Fruit fly (Drosophila melanogaster) whole organism, pupa: ENCODE measurements around the gene CG11670.
A peak's percentile ranks its signal among the peaks of the same experiment; 100 is the strongest.

Source experiments
- CG10348 ChIP-seq: fragments of 200-800 bp; sonication (Bioruptor generic); IDR thresholded peaks from 2 replicates; pipeline ENCODE4 v1.3.6; 2022; ENCODE audit warnings: missing biosample characterization, missing genetic modification characterization
- CG12605 ChIP-seq: fragments of 200-800 bp; sonication (Bioruptor generic); IDR thresholded peaks from 2 replicates; pipeline ENCODE4 v1.3.6; 2022; ENCODE audit warnings: missing biosample characterization, missing genetic modification characterization
- CG13204 ChIP-seq: fragments of 200-800 bp; sonication (Bioruptor generic); optimal IDR thresholded peaks from 2 replicates; lab custom pipeline; 2018; ENCODE audit warnings: missing biosample characterization, mild to moderate bottlenecking, missing genetic modification characterization, moderate library complexity
- CG14655 ChIP-seq: fragments of 200-800 bp; sonication (Bioruptor generic); optimal IDR thresholded peaks from 3 replicates; lab custom pipeline; 2017; ENCODE audit warnings: mild to moderate bottlenecking, missing biosample characterization, missing genetic modification reagents, missing genetic modification characterization
- CG15710 ChIP-seq: fragments of 200-800 bp; sonication (Bioruptor generic); optimal IDR thresholded peaks from 2 replicates; lab custom pipeline; 2018; ENCODE audit warnings: missing biosample characterization, mild to moderate bottlenecking, missing genetic modification characterization, moderate library complexity
- CG17806 ChIP-seq: fragments of 200-800 bp; sonication (Bioruptor generic); optimal IDR thresholded peaks from 2 replicates; lab custom pipeline; 2018; ENCODE audit warnings: missing biosample characterization, mild to moderate bottlenecking, missing genetic modification characterization, moderate library complexity
- CG32121 ChIP-seq: fragments of 200-800 bp; sonication (Bioruptor generic); IDR thresholded peaks from 2 replicates; pipeline ENCODE4 v1.3.6; 2022; ENCODE audit warnings: missing biosample characterization, missing genetic modification characterization
- CG34367 ChIP-seq: fragments of 200-800 bp; sonication (Bioruptor generic); optimal IDR thresholded peaks from 2 replicates; lab custom pipeline; 2018; ENCODE audit warnings: missing biosample characterization, mild to moderate bottlenecking, missing genetic modification characterization
- CG4496 ChIP-seq: fragments of 200-800 bp; sonication (Bioruptor generic); IDR thresholded peaks from 3 replicates; pipeline ENCODE4 v1.3.6; 2022; ENCODE audit warnings: missing biosample characterization, missing genetic modification characterization
- CG8159 ChIP-seq: fragments of 200-800 bp; sonication (Bioruptor generic); optimal IDR thresholded peaks from 3 replicates; lab custom pipeline; 2018; ENCODE audit warnings: missing biosample characterization, mild to moderate bottlenecking, missing genetic modification characterization, moderate library complexity
- CG8301 ChIP-seq: fragments of 200-800 bp; sonication (Bioruptor generic); optimal IDR thresholded peaks from 2 replicates; lab custom pipeline; 2018; ENCODE audit warnings: missing biosample characterization, mild to moderate bottlenecking, missing genetic modification characterization
- CG9948 ChIP-seq: fragments of 200-800 bp; sonication (Bioruptor generic); optimal IDR thresholded peaks from 2 replicates; lab custom pipeline; 2018; ENCODE audit warnings: missing biosample characterization, mild to moderate bottlenecking, missing genetic modification characterization, moderate library complexity
- D1 ChIP-seq: fragments of 200-800 bp; sonication (Bioruptor generic); optimal IDR thresholded peaks from 2 replicates; lab custom pipeline; 2018; ENCODE audit warnings: missing biosample characterization, mild to moderate bottlenecking, missing genetic modification characterization, moderate library complexity
- EcR ChIP-seq: fragments of 200-800 bp; sonication (Bioruptor generic); optimal IDR thresholded peaks from 3 replicates; lab custom pipeline; 2019; ENCODE audit warnings: missing biosample characterization, missing genetic modification characterization, mild to moderate bottlenecking, moderate library complexity, missing genetic modification reagents
- Ets98B ChIP-seq: fragments of 200-800 bp; sonication (Bioruptor generic); IDR thresholded peaks from 2 replicates; pipeline ENCODE4 v1.3.6; 2022; ENCODE audit warnings: missing biosample characterization, missing genetic modification characterization
- Pif1A ChIP-seq: fragments of 200-800 bp; sonication (Bioruptor generic); optimal IDR thresholded peaks from 3 replicates; lab custom pipeline; 2016; ENCODE audit warnings: missing biosample characterization, missing genetic modification characterization
- Pif1B ChIP-seq: fragments of 200-800 bp; sonication (Bioruptor generic); optimal IDR thresholded peaks from 3 replicates; lab custom pipeline; 2016; ENCODE audit warnings: missing biosample characterization, missing genetic modification characterization
- Snoo ChIP-seq: fragments of 200-800 bp; sonication (Bioruptor generic); optimal IDR thresholded peaks from 3 replicates; lab custom pipeline; 2017; ENCODE audit warnings: missing biosample characterization, mild to moderate bottlenecking, missing genetic modification characterization, inconsistent platforms
- fd96Ca ChIP-seq: fragments of 200-800 bp; sonication (Bioruptor generic); IDR thresholded peaks from 3 replicates; pipeline ENCODE4 v1.3.6; 2022; ENCODE audit warnings: missing biosample characterization, missing genetic modification characterization
- gl ChIP-seq: fragments of 200-800 bp; sonication (Bioruptor generic); optimal IDR thresholded peaks from 2 replicates; lab custom pipeline; 2018; ENCODE audit warnings: missing biosample characterization, mild to moderate bottlenecking, missing genetic modification characterization
- rn ChIP-seq: fragments of 200-800 bp; sonication (Bioruptor generic); IDR thresholded peaks from 2 replicates; pipeline ENCODE4 v1.3.6; 2022; ENCODE audit warnings: missing biosample characterization, missing genetic modification characterization

CG11670 gene

DNA sequence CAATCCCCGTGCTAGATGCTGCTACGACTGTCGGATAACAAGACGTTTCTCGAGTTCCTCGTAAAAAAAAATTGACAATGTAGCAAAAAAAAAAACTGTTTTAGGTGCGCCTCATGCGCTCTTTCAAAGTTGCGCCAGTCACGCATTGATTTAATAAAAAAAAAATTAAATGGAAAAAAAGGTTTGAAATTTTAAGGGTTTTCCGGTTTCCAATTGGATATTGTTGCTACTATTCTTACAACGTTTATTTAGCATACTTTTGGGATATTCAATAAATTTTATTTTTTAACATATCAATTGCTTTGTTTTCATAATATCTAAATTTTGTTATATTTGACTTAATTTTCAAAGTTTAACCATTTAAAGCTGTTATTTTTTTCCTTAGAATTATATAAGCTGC lies 14.7 kb downstream of the CG11670 start:
- TF ChIP-seq CG15710 (tag; lab: Kevin White, UChicago), result no peak
- no peak for TF ChIP-seq CG12605
- TF ChIP-seq CG8159, result no peak
- no peak for TF ChIP-seq CG34367 (tag; lab: Kevin White, UChicago)
- TF ChIP-seq gl, result no peak
- no peak for TF ChIP-seq CG8301
- TF ChIP-seq CG9948 (tag; lab: Kevin White, UChicago), result no peak
- no peak for TF ChIP-seq CG14655 (GFP tag; lab: Kevin White, UChicago)
- no peak for TF ChIP-seq CG17806
- TF ChIP-seq Pif1B (GFP tag; lab: Kevin White, UChicago), result no peak
- no peak for TF ChIP-seq Pif1A
- no peak for TF ChIP-seq CG13204
- no peak for TF ChIP-seq Ets98B
- TF ChIP-seq fd96Ca (GFP tag; lab: Robert Waterston, UW), result no peak
- TF ChIP-seq rn (GFP tag; lab: Robert Waterston, UW), result no peak

DNA sequence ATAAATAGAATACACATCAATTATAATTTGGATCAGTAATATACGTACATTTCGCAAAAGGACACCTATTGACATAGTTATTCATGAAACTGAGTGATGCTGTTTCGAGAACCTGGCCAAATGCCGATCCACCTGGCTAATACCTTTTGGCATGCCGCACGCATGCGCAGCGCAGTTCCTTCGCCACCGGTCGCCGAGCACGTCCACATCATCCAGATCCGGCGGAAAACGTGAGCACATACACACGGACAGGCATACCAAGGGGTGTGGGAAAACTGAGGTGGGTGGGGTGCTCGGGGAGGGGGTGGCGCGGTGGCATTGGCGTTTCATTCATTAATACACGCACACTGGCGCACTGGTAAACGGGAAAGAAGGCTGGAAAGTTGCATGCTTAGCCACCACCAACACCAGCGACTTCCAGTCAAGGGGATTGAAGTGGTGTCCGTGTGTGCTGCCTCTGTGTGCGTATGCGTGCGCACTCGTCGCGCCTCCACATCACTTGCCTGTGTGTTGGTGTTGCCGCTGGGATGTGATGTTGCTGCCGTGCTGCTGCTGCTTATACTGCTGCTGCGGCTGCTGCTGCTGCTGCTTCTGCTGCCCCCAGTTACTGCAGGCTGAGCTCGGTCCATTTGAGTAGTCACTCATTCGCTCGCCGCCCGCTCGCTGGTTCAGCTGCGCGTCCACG lies 15.4 kb downstream of the CG11670 start, which contains the start of gene sim:
Gene sim, plus strand, starts transcription at position 635 of the 685 bp plus-strand sequence.
- peak; percentile 47 for TF ChIP-seq CG13204
- TF ChIP-seq fd96Ca (GFP tag; lab: Robert Waterston, UW), result 0 out of 3 replicates have a peak, but pooled peaks have one; percentile 35
- no peak for TF ChIP-seq CG12605

DNA sequence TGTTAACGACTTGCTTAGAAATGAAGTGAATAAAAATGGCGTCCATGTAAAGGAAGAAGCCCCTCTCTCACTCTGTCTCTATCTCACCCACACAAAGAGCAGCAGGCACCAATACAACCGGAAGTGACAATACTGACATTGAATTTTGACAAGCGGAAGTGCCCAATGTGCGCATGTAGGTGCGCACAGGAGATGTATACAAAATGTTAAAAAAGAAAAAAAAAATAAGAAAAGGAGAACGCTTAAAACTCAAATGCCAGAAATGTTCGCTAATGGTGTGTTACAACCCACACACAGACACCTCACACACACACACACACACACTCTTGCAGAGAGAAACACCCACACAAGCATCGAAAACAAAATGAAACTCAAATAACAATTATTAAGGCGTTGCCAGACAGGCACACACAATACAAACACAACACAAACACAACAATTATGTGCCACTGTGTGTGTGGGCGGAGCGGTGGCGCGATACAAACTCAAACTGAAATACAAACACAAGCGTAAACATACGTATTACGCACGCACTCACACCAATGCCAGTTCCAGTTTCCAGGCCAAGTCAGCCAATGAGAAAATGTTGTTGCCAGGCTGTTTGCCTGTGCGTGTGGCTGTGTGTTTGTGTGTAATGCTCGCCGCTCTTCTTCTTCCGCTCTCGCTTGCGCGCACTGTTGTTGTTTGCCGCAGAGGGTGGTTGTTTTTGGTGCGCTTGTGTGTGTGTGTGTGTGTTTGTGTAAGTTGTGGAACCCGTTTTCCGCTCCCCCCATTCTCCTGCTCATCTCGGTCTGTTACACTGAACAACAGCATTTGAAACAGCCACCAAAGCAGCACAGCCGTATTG lies 22.1 kb downstream of the CG11670 start:
- no peak for TF ChIP-seq CG13204
- no peak for TF ChIP-seq Pif1A
- TF ChIP-seq fd96Ca (GFP tag; lab: Robert Waterston, UW), result peak; percentile 40; the same call in 1 of the 3 replicates
- TF ChIP-seq CG10348 (GFP tag; lab: Robert Waterston, UW), result no peak
- TF ChIP-seq Ets98B, result no peak

DNA sequence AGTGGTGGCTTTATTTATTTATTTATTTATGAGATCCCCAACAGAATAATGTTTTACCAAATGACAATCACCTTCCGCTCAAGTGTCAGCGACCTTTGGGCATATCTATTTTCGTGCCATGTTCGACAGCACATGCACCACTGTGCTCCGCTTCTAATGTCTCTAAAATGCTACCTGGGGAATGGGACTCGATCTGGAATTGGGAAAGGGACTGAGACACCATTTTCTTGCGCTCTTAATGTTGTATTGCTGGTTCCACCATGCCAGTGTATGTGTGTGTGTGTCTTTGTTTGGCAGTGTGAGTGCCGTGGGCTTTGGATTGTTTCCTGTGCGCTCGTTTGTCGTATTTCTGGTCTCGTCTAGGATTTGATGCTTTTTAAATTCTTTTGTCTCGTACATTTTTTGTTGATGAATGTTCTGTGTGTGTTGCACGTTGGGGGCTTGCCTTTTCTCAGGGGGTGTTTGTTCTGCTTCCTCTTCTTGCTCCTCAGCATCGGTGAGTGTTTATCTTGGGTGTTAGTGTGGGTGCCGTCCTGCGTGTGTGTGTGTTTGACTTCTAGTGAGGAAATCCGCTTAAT lies 23.4 kb downstream of the CG11670 start:
- TF ChIP-seq Snoo (tag; lab: Kevin White, UChicago) (no peak), CG17806 (no peak), gl (no peak), CG10348 (GFP tag; lab: Robert Waterston, UW) (no peak), EcR (GFP tag; lab: Kevin White, UChicago) (no peak), CG34367 (tag; lab: Kevin White, UChicago) (no peak), CG13204 (no peak), CG15710 (tag; lab: Kevin White, UChicago) (no peak), Pif1A (no peak), CG8159 (no peak), CG8301 (no peak), D1 (no peak), CG12605 (no peak), CG9948 (tag; lab: Kevin White, UChicago) (no peak), CG14655 (GFP tag; lab: Kevin White, UChicago) (no peak), CG32121 (no peak), rn (GFP tag; lab: Robert Waterston, UW) (no peak)

DNA sequence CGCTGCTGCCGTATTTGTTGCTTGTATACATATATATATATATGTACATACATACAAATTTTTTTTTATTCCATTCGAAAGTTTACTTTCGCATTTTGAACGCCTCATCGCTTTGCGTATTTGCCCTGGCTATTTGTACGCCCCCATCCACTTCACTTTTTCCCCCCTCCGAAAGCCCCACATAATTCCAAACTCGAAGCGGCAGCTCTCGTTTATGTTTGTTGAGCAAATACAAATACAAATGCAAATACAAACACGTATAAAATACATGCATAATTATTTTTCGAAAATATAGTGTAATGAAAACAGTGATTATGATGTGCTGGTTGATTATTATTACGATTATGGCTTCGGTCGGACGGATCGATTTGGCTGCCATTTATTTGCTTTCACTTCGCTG lies 26.2 kb downstream of the CG11670 start:
- TF ChIP-seq Pif1A (peak; percentile 38), CG9948 (tag; lab: Kevin White, UChicago) (no peak), Snoo (tag; lab: Kevin White, UChicago) (peak; percentile 36), CG14655 (GFP tag; lab: Kevin White, UChicago) (no peak)
- TF ChIP-seq, all 21 proteins: peak for 2

DNA sequence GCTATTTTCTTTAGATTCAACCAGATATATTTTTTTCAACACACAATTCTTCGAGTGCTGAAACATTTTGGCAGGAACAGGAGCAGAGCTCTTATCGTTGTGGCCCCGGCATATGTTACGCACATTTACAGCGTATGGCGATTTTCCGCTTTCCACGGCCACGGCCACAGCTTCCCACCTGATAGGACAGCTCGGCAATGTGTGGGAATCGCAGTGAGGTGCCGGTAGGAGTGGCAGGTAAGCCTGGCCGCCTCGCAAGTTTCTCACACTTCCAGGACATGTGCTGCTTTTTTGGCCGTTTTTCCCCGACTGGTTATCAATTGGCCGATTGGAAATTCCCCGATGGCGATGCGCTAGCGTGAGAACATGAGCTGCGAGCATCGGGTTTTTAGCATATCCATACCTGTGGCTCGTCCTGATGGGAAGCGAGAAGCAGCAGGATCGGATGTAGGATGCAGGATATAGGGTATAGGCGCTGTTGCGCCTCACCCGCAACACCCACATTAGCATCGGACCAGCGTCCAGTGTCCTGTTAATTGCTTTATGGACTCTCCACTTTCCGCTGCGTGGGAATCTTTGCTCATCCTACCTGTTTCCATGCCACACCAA lies 28.3 kb downstream of the CG11670 start:
- TF ChIP-seq gl, result no peak
- no peak for TF ChIP-seq CG17806
- TF ChIP-seq D1, result no peak
- TF ChIP-seq CG12605, result no peak
- no peak for TF ChIP-seq CG34367 (tag; lab: Kevin White, UChicago)
- no peak for TF ChIP-seq CG8301
- TF ChIP-seq CG10348 (GFP tag; lab: Robert Waterston, UW), result no peak
- no peak for TF ChIP-seq CG8159
- no peak for TF ChIP-seq CG9948 (tag; lab: Kevin White, UChicago)
- no peak for TF ChIP-seq EcR (GFP tag; lab: Kevin White, UChicago)
- no peak for TF ChIP-seq CG4496 (GFP tag; lab: Robert Waterston, UW)
- TF ChIP-seq Pif1A, result no peak
- no peak for TF ChIP-seq Snoo (tag; lab: Kevin White, UChicago)
- TF ChIP-seq CG15710 (tag; lab: Kevin White, UChicago), result no peak
